Fruit fly (Drosophila melanogaster): Measurements from ENCODE around the gene CG15312.

CG15312 gene

DNA sequence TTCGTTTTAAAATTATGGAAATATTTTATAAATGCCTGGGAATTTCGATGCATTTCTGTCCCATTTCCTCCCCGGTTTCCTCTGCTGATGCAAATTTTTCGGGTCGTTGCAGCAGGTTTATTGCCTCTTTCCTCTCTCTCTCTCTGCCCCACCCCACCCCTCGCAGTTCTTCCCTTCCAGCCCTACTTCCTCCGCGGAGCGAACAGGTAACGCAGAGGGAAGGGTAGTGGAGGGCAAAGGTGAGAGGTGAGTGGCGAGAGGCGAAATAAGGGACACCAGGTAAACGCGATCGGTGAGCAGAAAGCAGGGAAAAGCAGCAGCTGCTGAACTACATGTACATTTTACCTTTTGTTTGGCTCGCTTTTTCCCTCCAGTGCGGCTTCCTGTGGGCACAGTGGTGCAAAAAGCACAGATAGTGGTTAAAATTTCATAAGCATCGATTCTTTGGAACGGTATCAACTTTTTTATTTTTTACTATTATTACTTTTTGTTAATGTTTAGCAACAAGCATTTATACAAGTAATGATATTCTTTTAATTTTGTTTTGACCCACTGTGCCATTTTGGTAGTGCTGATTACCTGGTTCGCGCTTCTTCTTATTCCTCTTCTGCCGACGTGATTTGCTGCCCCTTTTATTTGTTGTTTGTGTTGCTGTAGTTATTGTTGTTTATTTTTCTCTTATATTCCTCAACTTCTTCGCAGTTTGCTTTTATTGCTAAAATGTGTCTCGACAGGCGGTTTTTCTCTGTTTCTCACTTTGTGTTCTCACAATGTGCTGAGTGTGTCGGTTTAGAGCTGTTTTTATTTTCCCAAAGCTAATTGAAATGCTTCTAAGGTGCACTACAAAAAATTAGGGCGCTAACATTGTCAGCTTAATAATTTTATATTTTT lies 17.6 kb upstream of the CG15312 start (continued):
- TF ChIP-seq odd (GFP tag; optimal IDR thresholded peaks at IDR 0.05), result peak; percentile 53
- TF ChIP-seq en (GFP tag; optimal IDR thresholded peaks at IDR 0.05), result no peak
- no peak for TF ChIP-seq CG6272 (GFP tag; IDR thresholded peaks at IDR 0.05)
- peak; percentile 55 for TF ChIP-seq CG10431 (GFP tag; optimal IDR thresholded peaks at IDR 0.05)
- 0 out of 2 replicates have a peak, but pooled peaks have one; percentile 45 for TF ChIP-seq Atf6 (GFP tag; IDR thresholded peaks at IDR 0.05)
- no peak for TF ChIP-seq hb (GFP tag; IDR thresholded peaks at IDR 0.05; ENCODE audit: partially characterized antibody)
- peak; percentile 30 for TF ChIP-seq Lhr (GFP tag; optimal IDR thresholded peaks at IDR 0.05)
- TF ChIP-seq caup (GFP tag; optimal IDR thresholded peaks at IDR 0.05; ENCODE audit: severe bottlenecking), result peak; percentile 13
- TF ChIP-seq dmrt11E (tag; optimal IDR thresholded peaks at IDR 0.05), result peak; percentile 83
- no peak for TF ChIP-seq Hey (tag; optimal IDR thresholded peaks at IDR 0.05)
- TF ChIP-seq Eip74EF (GFP tag; optimal IDR thresholded peaks at IDR 0.05), result no peak
- TF ChIP-seq CG11696 (GFP tag; IDR thresholded peaks at IDR 0.05), result peak; percentile 40; the same call in 1 of the 2 replicates
- peak; percentile 30 to 69 for TF ChIP-seq Hr51 (GFP tag; optimal IDR thresholded peaks at IDR 0.05)
- peak; percentile 81 for TF ChIP-seq CG10959 (GFP tag; IDR thresholded peaks at IDR 0.05)
- TF ChIP-seq Rx (GFP tag; IDR thresholded peaks at IDR 0.05), result peak; percentile 35; the same call in 1 of the 2 replicates
- TF ChIP-seq pita (GFP tag; optimal IDR thresholded peaks at IDR 0.05), result no peak
- TF ChIP-seq onecut (GFP tag; IDR thresholded peaks at IDR 0.05), result peak; percentile 52; the same call in 1 of the 2 replicates
- no peak for TF ChIP-seq Hr39 (optimal IDR thresholded peaks at IDR 0.05)
- TF ChIP-seq ssp (GFP tag; IDR thresholded peaks at IDR 0.05), result peak; percentile 36; the same call in 1 of the 2 replicates
- peak; percentile 38 for TF ChIP-seq oc (tag; optimal IDR thresholded peaks at IDR 0.05)
- TF ChIP-seq sd (tag; optimal IDR thresholded peaks at IDR 0.05), result no peak
- TF ChIP-seq nau (GFP tag; optimal IDR thresholded peaks at IDR 0.05), result peak; percentile 13
- peak; percentile 27 for TF ChIP-seq Meics (GFP tag; optimal IDR thresholded peaks at IDR 0.05)
- no peak for TF ChIP-seq Dek (tag; optimal IDR thresholded peaks at IDR 0.05)
- peak; percentile 36 to 75 for TF ChIP-seq bsh (GFP tag; optimal IDR thresholded peaks at IDR 0.05)
- TF ChIP-seq gcm2 (GFP tag; optimal IDR thresholded peaks at IDR 0.05), result no peak
- peak; percentile 12 for TF ChIP-seq CG3163 (GFP tag; optimal IDR thresholded peaks at IDR 0.05)
- TF ChIP-seq CkIIα-i1 (GFP tag; IDR thresholded peaks at IDR 0.05), result no peak
- peak; percentile 54; the same call in 2 of the 3 replicates for TF ChIP-seq ken (GFP tag; IDR thresholded peaks at IDR 0.05)
- TF ChIP-seq CG30431 (GFP tag; optimal IDR thresholded peaks at IDR 0.05), result peak; percentile 59
- peak; percentile 47 for TF ChIP-seq Hr3 (GFP tag; optimal IDR thresholded peaks at IDR 0.05)
- TF ChIP-seq seq (GFP tag; IDR thresholded peaks at IDR 0.05), result peak; percentile 66
- TF ChIP-seq Sin3A (optimal IDR thresholded peaks at IDR 0.05), result no peak
- TF ChIP-seq CG16779 (GFP tag; IDR thresholded peaks at IDR 0.05), result no peak
- peak; percentile 41 for TF ChIP-seq trem (tag; optimal IDR thresholded peaks at IDR 0.05)
- TF ChIP-seq shn (GFP tag; optimal IDR thresholded peaks at IDR 0.05), result peak; percentile 11
- TF ChIP-seq ems (GFP tag; optimal IDR thresholded peaks at IDR 0.05), result peak; percentile 50
- TF ChIP-seq bbx (GFP tag; IDR thresholded peaks at IDR 0.05; ENCODE audit: partially characterized antibody), result no peak
- peak; percentile 56 for TF ChIP-seq Xbp1 (GFP tag; optimal IDR thresholded peaks at IDR 0.05)
- no peak for TF ChIP-seq vnd (GFP tag; IDR thresholded peaks at IDR 0.05; ENCODE audit: partially characterized antibody)
- peak; percentile 11 for TF ChIP-seq BtbVII (GFP tag; optimal IDR thresholded peaks at IDR 0.05)
- TF ChIP-seq HmgD (GFP tag; optimal IDR thresholded peaks at IDR 0.05), result no peak
- peak; percentile 83 for TF ChIP-seq vvl (GFP tag; IDR thresholded peaks at IDR 0.05)
- no peak for TF ChIP-seq dimm (GFP tag; IDR thresholded peaks at IDR 0.05)
- TF ChIP-seq Ptx1 (GFP tag; IDR thresholded peaks at IDR 0.05), result peak; percentile 76
- peak; percentile 11 for TF ChIP-seq bab2 (GFP tag; optimal IDR thresholded peaks at IDR 0.05)
- peak; percentile 4 for TF ChIP-seq chn (GFP tag; optimal IDR thresholded peaks at IDR 0.05)
- TF ChIP-seq Elba2 (GFP tag; optimal IDR thresholded peaks at IDR 0.05), result peak; percentile 55
- peak; percentile 35 for TF ChIP-seq Fer1 (GFP tag; optimal IDR thresholded peaks at IDR 0.05)
